Fruit fly (Drosophila melanogaster) whole organism, adult: Measurements from ENCODE around the gene RIOK2.

Source experiments
- CG12768 ChIP-seq: fragments of 200-800 bp; sonication (Bioruptor generic); optimal IDR thresholded peaks from 2 replicates; lab custom pipeline; 2017; ENCODE audit warnings: missing biosample characterization, missing genetic modification characterization, mild to moderate bottlenecking, moderate library complexity, missing genetic modification reagents
- CG1620 ChIP-seq: fragments of 200-800 bp; sonication (Bioruptor generic); optimal IDR thresholded peaks from 2 replicates; lab custom pipeline; 2016; ENCODE audit warnings: missing biosample characterization, missing genetic modification characterization
- Clk ChIP-seq: fragments of 200-800 bp; sonication (Bioruptor generic); optimal IDR thresholded peaks from 2 replicates; lab custom pipeline; 2017; ENCODE audit warnings: missing biosample characterization, missing genetic modification characterization
- cic ChIP-seq: fragments of 200-800 bp; sonication (Bioruptor generic); optimal IDR thresholded peaks from 2 replicates; lab custom pipeline; 2017; ENCODE audit warnings: missing biosample characterization, mild to moderate bottlenecking, missing genetic modification characterization, moderate library complexity
- ovo ChIP-seq: fragments of 200-800 bp; sonication (Bioruptor generic); optimal IDR thresholded peaks from 2 replicates; lab custom pipeline; 2016; ENCODE audit warnings: missing biosample characterization, missing genetic modification characterization

dm6 chr3R:25297678-25298077, 32.0 kb downstream of the RIOK2 start, which contains the start of gene CG31097:
- TF ChIP-seq Clk (GFP tag; lab: Kevin White, UChicago) = no peak
- TF ChIP-seq CG1620 (GFP tag; lab: Kevin White, UChicago) = no peak
- no peak for TF ChIP-seq cic (GFP tag; lab: Kevin White, UChicago)
- TF ChIP-seq CG12768 (GFP tag; lab: Kevin White, UChicago) = no peak
- no peak for TF ChIP-seq ovo
